Fruit fly (Drosophila melanogaster) Kc167 (cell line): Measurements from ENCODE around the gene Cyp303a1.

Source experiments
- Myc ChIP-seq: fragments of >200 bp; optimal IDR thresholded peaks from 2 replicates; lab custom pipeline; 2017; ENCODE audit warnings: missing external identifiers
- Sin3A ChIP-seq: fragments of >200 bp; optimal IDR thresholded peaks from 2 replicates; lab custom pipeline; 2018; ENCODE audit warnings: missing external identifiers
- h ChIP-seq: fragments of >200 bp; optimal IDR thresholded peaks from 3 replicates; lab custom pipeline; 2018; ENCODE audit warnings: missing external identifiers
- insv ChIP-seq: fragments of >200 bp; optimal IDR thresholded peaks from 3 replicates; lab custom pipeline; 2018; ENCODE audit warnings: missing external identifiers
- psq ChIP-seq: fragments of >200 bp; optimal IDR thresholded peaks from 2 replicates; lab custom pipeline; 2017; ENCODE audit warnings: missing external identifiers

DNA sequence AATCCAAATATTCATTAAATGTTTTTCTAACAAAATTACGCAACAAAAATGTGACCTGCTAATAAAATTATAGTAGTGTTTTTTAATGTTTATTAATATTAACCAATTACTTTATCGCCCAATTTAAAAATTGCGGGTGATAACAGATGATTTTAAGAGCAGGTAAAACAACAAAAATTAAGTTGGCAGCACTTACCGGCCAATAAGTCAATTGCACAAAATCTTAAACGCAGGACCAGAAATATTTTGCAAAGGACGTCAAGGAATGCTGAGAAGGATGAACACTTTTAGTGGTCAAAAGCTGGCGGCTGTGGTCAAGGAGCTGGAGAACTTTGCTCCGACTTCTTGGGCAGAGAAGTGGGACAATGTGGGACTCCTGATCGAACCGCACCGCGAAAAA is 32.9 kb downstream of the Cyp303a1 start, which contains the start of gene CG4278:
- TF ChIP-seq h (lab: Kevin White, UChicago) (no peak), Myc (lab: Kevin White, UChicago) (no peak), Sin3A (lab: Kevin White, UChicago) (no peak), insv (lab: Kevin White, UChicago) (no peak), psq (lab: Kevin White, UChicago) (no peak)
